Worm (Caenorhabditis elegans) whole organism, L2 larva: ENCODE results near the gene F41G4.8.
"Not testable (repeated sequence)": the region's sequence is repeated elsewhere in the genome, so short reads cannot be mapped to it uniquely, and the experiment has no call there.

ENCODE experiments used
- ZK546.5 ChIP-seq: sonication (generic microtip); optimal IDR thresholded peaks from 2 replicates; lab custom pipeline; 2017; ENCODE audit warnings: missing biosample characterization, missing genetic modification characterization
- aly-2 ChIP-seq: fragments of 150-350 bp; optimal IDR thresholded peaks from 2 replicates; lab custom pipeline; 2014; ENCODE audit warnings: missing biosample characterization, missing genetic modification characterization
- egl-27 ChIP-seq: sonication (generic microtip); optimal IDR thresholded peaks from 3 replicates; lab custom pipeline; 2017; ENCODE audit warnings: missing biosample characterization, missing genetic modification reagents, missing genetic modification characterization
- elt-3 ChIP-seq: sonication (generic microtip); optimal IDR thresholded peaks from 2 replicates; lab custom pipeline; 2017; ENCODE audit warnings: missing biosample characterization, missing genetic modification characterization
- gmeb-1 ChIP-seq: fragments of 150-350 bp; optimal IDR thresholded peaks from 2 replicates; lab custom pipeline; 2014; ENCODE audit warnings: missing biosample characterization, missing genetic modification characterization
- lin-11 ChIP-seq: fragments of 150-350 bp; sonication (generic microtip); optimal IDR thresholded peaks from 2 replicates; lab custom pipeline; 2014; ENCODE audit warnings: missing biosample characterization, missing genetic modification characterization, inconsistent platforms, mixed read lengths
- lsy-2 ChIP-seq, 2 experiments: fragments of 150-350 bp in 1 of 2; sonication (generic microtip) in 1 of 2; optimal IDR thresholded peaks; 2 replicates each; lab custom pipeline; 2014 to 2017; ENCODE audit warnings: missing biosample characterization in 2 of 2, missing genetic modification characterization in 2 of 2
- nhr-11 ChIP-seq: fragments of 150-350 bp; optimal IDR thresholded peaks from 2 replicates; lab custom pipeline; 2014; ENCODE audit warnings: missing biosample characterization, missing genetic modification characterization
- nhr-237 ChIP-seq: fragments of 150-350 bp; optimal IDR thresholded peaks from 2 replicates; lab custom pipeline; 2014; ENCODE audit warnings: missing biosample characterization, missing genetic modification characterization
- nhr-25 ChIP-seq: fragments of 150-350 bp; sonication (generic microtip); optimal IDR thresholded peaks from 3 replicates; lab custom pipeline; 2014; ENCODE audit warnings: missing biosample characterization, missing genetic modification characterization
- nhr-6 ChIP-seq: fragments of 150-350 bp; optimal IDR thresholded peaks from 2 replicates; lab custom pipeline; 2014; ENCODE audit warnings: missing biosample characterization, missing genetic modification characterization
- unc-39 ChIP-seq: fragments of 150-350 bp; optimal IDR thresholded peaks from 2 replicates; lab custom pipeline; 2014; ENCODE audit warnings: missing biosample characterization, missing genetic modification characterization
- zag-1 ChIP-seq: fragments of 150-350 bp; optimal IDR thresholded peaks from 2 replicates; lab custom pipeline; 2014; ENCODE audit warnings: missing biosample characterization, missing genetic modification characterization

ce11 chrX:16883426-16883825 is 38.6 kb upstream of the F41G4.8 start, which contains the start of gene Y13C8A.1:
- not testable (repeated sequence) for TF ChIP-seq zag-1; aly-2 (tag; lab: Kevin White, UChicago); lin-11 (tag; lab: Kevin White, UChicago); nhr-25 (tag; lab: Kevin White, UChicago); unc-39; nhr-6 (tag; lab: Kevin White, UChicago); gmeb-1 (tag; lab: Kevin White, UChicago); elt-3 (tag; lab: Kevin White, UChicago); egl-27; ZK546.5; nhr-237 (tag; lab: Kevin White, UChicago); nhr-11 (tag; lab: Kevin White, UChicago); lsy-2 (tag; optimal IDR thresholded peaks at IDR 0.05; lab: Kevin White, UChicago)
